Fruit fly (Drosophila melanogaster): ENCODE measurements around the gene Claspin.

- TF ChIP-seq usp (GFP tag; optimal IDR thresholded peaks at IDR 0.05) (no peak), psq (optimal IDR thresholded peaks at IDR 0.05) (no peak), CG8478 (optimal IDR thresholded peaks at IDR 0.05) (no peak), Dll (optimal IDR thresholded peaks at IDR 0.05) (no peak), pan (optimal IDR thresholded peaks at IDR 0.05) (no peak), EcR (GFP tag; optimal IDR thresholded peaks at IDR 0.05) (no peak)
Measured at dm6 chr3L:4282627-4283026, 30.7 kb upstream of the Claspin start, which contains the start of gene CG11583.
